Worm (Caenorhabditis elegans) whole organism, early embryonic: Measurements from ENCODE around the gene ZK863.1.

Source experiments
- B0310.2 ChIP-seq: sonication (generic microtip); optimal IDR thresholded peaks from 2 replicates; lab custom pipeline; 2016; ENCODE audit warnings: mild to moderate bottlenecking, missing genetic modification characterization, missing compliant biosample characterization
- F13C5.2 ChIP-seq: sonication (generic microtip); optimal IDR thresholded peaks from 2 replicates; lab custom pipeline; 2017; ENCODE audit warnings: mild to moderate bottlenecking, missing genetic modification characterization, inconsistent platforms, missing compliant biosample characterization
- aly-1 ChIP-seq: sonication (generic microtip); optimal IDR thresholded peaks from 2 replicates; lab custom pipeline; 2016; ENCODE audit warnings: missing genetic modification characterization, missing compliant biosample characterization
- ama-1 ChIP-seq: fragments of 150-350 bp; optimal IDR thresholded peaks from 2 replicates; lab custom pipeline; 2014
- ceh-13 ChIP-seq: fragments of 200-800 bp; sonication (Bioruptor generic); optimal IDR thresholded peaks from 2 replicates; lab custom pipeline; 2018; ENCODE audit warnings: mild to moderate bottlenecking, missing genetic modification characterization, missing compliant biosample characterization
- ceh-36 ChIP-seq: sonication (generic microtip); optimal IDR thresholded peaks from 2 replicates; lab custom pipeline; 2016; ENCODE audit warnings: missing genetic modification characterization, inconsistent platforms, missing compliant biosample characterization
- ets-7 ChIP-seq: sonication (generic microtip); optimal IDR thresholded peaks from 2 replicates; lab custom pipeline; 2016; ENCODE audit warnings: missing genotype, missing genetic modification characterization, missing compliant biosample characterization
- flt-1 ChIP-seq: fragments of 200-800 bp; sonication (Bioruptor generic); IDR thresholded peaks from 2 replicates; pipeline ENCODE4 v1.3.6; 2022; ENCODE audit warnings: missing genetic modification characterization, missing compliant biosample characterization
- hmbx-1 ChIP-seq: sonication (generic microtip); optimal IDR thresholded peaks from 2 replicates; lab custom pipeline; 2016; ENCODE audit warnings: mild to moderate bottlenecking, missing genetic modification characterization, missing compliant biosample characterization
- hmg-4 ChIP-seq: fragments of 200-800 bp; sonication (Bioruptor generic); optimal IDR thresholded peaks from 2 replicates; lab custom pipeline; 2018; ENCODE audit warnings: mild to moderate bottlenecking, missing genetic modification characterization, missing compliant biosample characterization
- hnd-1 ChIP-seq: sonication (generic microtip); optimal IDR thresholded peaks from 2 replicates; lab custom pipeline; 2016; ENCODE audit warnings: missing genetic modification characterization, missing compliant biosample characterization
- pes-1 ChIP-seq: fragments of 200-800 bp; sonication (Bioruptor generic); IDR thresholded peaks from 2 replicates; pipeline ENCODE4 v1.3.6; 2022; ENCODE audit warnings: missing genetic modification reagents, missing genetic modification characterization, missing compliant biosample characterization
- scrt-1 ChIP-seq: fragments of 200-800 bp; sonication (Bioruptor generic); IDR thresholded peaks from 2 replicates; pipeline ENCODE4 v1.3.6; 2022; ENCODE audit warnings: missing genetic modification characterization, missing compliant biosample characterization
- sea-1 ChIP-seq: fragments of 200-800 bp; sonication (Bioruptor generic); conservative IDR thresholded peaks from 2 replicates; pipeline ENCODE4 v1.3.6; 2022; ENCODE audit warnings: missing genetic modification characterization, missing compliant biosample characterization
- tbx-11 ChIP-seq: fragments of 200-800 bp; sonication (Bioruptor generic); IDR thresholded peaks from 2 replicates; pipeline ENCODE4 v1.3.6; 2022; ENCODE audit warnings: missing genetic modification characterization, missing compliant biosample characterization
- tbx-37 ChIP-seq: fragments of 200-800 bp; sonication (Bioruptor generic); conservative IDR thresholded peaks from 2 replicates; pipeline ENCODE4 v1.3.6; 2022; ENCODE audit warnings: missing genetic modification reagents, missing genetic modification characterization, missing compliant biosample characterization
- tra-4 ChIP-seq: sonication (generic microtip); optimal IDR thresholded peaks from 2 replicates; lab custom pipeline; 2017; ENCODE audit warnings: missing genetic modification characterization, missing compliant biosample characterization

ZK863.1 gene

ce11 chrV:12170114-12170513 lies at the start of gene ZK863.1:
TSS of gene ZK863.1 (minus strand) at chrV:12170214.
- TF ChIP-seq tbx-11 (GFP tag; lab: Robert Waterston, UW) (no peak), tra-4 (tag; lab: Kevin White, UChicago) (no peak), ama-1 (no peak), ceh-13 (GFP tag; lab: Kevin White, UChicago) (no peak), F13C5.2 (no peak), aly-1 (tag; lab: Kevin White, UChicago) (no peak), flt-1 (GFP tag; lab: Robert Waterston, UW) (no peak), pes-1 (GFP tag; lab: Robert Waterston, UW) (no peak), hmbx-1 (tag; lab: Kevin White, UChicago) (no peak), tbx-37 (GFP tag; lab: Robert Waterston, UW) (no peak), scrt-1 (no peak), ceh-36 (tag; lab: Kevin White, UChicago) (no peak), hmg-4 (GFP tag; lab: Kevin White, UChicago) (no peak), B0310.2 (tag; lab: Kevin White, UChicago) (no peak), sea-1 (GFP tag; lab: Robert Waterston, UW) (no peak), ets-7 (no peak), hnd-1 (tag; lab: Kevin White, UChicago) (no peak)

- TF ChIP-seq F13C5.2, result no peak
- TF ChIP-seq hmg-4 (GFP tag; lab: Kevin White, UChicago), result no peak
- TF ChIP-seq pes-1 (GFP tag; lab: Robert Waterston, UW), result no peak
- no peak for TF ChIP-seq ama-1
- TF ChIP-seq ceh-13 (GFP tag; lab: Kevin White, UChicago), result no peak
- TF ChIP-seq tbx-11 (GFP tag; lab: Robert Waterston, UW), result no peak
- TF ChIP-seq ceh-36 (tag; lab: Kevin White, UChicago), result no peak
- TF ChIP-seq tbx-37 (GFP tag; lab: Robert Waterston, UW), result no peak
- TF ChIP-seq aly-1 (tag; lab: Kevin White, UChicago), result no peak
- no peak for TF ChIP-seq B0310.2 (tag; lab: Kevin White, UChicago)
- TF ChIP-seq hmbx-1 (tag; lab: Kevin White, UChicago), result no peak
- TF ChIP-seq tra-4 (tag; lab: Kevin White, UChicago), result no peak
- no peak for TF ChIP-seq ets-7
- TF ChIP-seq scrt-1, result no peak
- TF ChIP-seq sea-1 (GFP tag; lab: Robert Waterston, UW), result no peak
- no peak for TF ChIP-seq hnd-1 (tag; lab: Kevin White, UChicago)
- TF ChIP-seq flt-1 (GFP tag; lab: Robert Waterston, UW), result no peak
These were observed 43.0 kb upstream of the ZK863.1 start, which contains the start of gene vab-8 for ce11 chrV:12213027-12213426. TSS of gene vab-8 (plus strand) at chrV:12213327.

DNA sequence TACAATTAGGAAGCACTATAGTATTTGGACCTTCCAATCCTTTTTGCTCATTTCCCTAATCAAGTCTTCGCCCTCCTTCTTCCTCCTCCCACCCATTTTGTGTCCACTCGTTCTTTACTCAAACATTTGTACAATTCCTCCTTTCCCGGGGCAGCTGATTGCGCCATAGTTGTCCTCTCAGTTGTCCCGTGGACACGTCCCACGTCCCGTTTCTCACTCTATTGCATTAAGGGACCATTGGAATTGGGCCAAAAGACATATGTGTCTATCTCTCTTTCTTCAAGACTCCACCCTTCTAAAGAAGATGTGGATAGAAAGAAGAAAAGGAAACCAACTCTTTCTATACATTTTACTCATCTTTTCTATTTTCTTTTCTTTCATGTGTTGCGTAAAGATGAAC lies 41.1 kb upstream of the ZK863.1 start:
- TF ChIP-seq hmbx-1 (tag; lab: Kevin White, UChicago) (no peak), sea-1 (GFP tag; lab: Robert Waterston, UW) (no peak), tbx-11 (GFP tag; lab: Robert Waterston, UW) (no peak), ets-7 (no peak), hmg-4 (GFP tag; lab: Kevin White, UChicago) (no peak), flt-1 (GFP tag; lab: Robert Waterston, UW) (no peak), scrt-1 (no peak), tbx-37 (GFP tag; lab: Robert Waterston, UW) (no peak), ceh-13 (GFP tag; lab: Kevin White, UChicago) (no peak), ama-1 (no peak), ceh-36 (tag; lab: Kevin White, UChicago) (no peak), hnd-1 (tag; lab: Kevin White, UChicago) (no peak)

ce11 chrV:12209951-12210350 lies 39.9 kb upstream of the ZK863.1 start:
- no peak for TF ChIP-seq aly-1 (tag; lab: Kevin White, UChicago)
- no peak for TF ChIP-seq scrt-1
- TF ChIP-seq tbx-11 (GFP tag; lab: Robert Waterston, UW), result no peak
- no peak for TF ChIP-seq sea-1 (GFP tag; lab: Robert Waterston, UW)
- TF ChIP-seq tbx-37 (GFP tag; lab: Robert Waterston, UW), result no peak
- TF ChIP-seq pes-1 (GFP tag; lab: Robert Waterston, UW), result no peak
- no peak for TF ChIP-seq flt-1 (GFP tag; lab: Robert Waterston, UW)
- TF ChIP-seq hmg-4 (GFP tag; lab: Kevin White, UChicago), result no peak
- TF ChIP-seq F13C5.2, result no peak
- no peak for TF ChIP-seq B0310.2 (tag; lab: Kevin White, UChicago)
- TF ChIP-seq ceh-13 (GFP tag; lab: Kevin White, UChicago), result no peak
- TF ChIP-seq hmbx-1 (tag; lab: Kevin White, UChicago), result no peak

DNA sequence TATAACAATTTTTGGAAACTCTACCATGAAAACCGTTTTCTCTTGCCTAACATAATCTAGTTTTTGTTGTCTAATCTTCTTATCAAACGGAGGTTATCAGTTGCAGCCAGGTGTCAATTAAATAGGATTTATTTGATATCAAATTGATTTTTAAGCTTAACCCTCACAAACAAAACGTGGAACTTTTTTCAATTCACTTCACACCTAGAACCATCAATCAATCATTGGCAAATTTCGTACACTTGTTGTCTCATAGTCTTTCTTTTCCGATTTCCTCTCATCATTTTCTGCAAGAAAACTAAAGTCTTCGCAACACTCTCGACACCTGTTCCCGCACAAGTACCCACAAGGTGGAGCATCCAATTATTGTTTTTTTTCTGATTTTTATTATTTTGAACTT lies 38.7 kb upstream of the ZK863.1 start:
- TF ChIP-seq tra-4 (tag; lab: Kevin White, UChicago) (no peak), hnd-1 (tag; lab: Kevin White, UChicago) (no peak), B0310.2 (tag; lab: Kevin White, UChicago) (no peak), hmg-4 (GFP tag; lab: Kevin White, UChicago) (no peak), scrt-1 (no peak), tbx-11 (GFP tag; lab: Robert Waterston, UW) (no peak), ceh-36 (tag; lab: Kevin White, UChicago) (no peak), aly-1 (tag; lab: Kevin White, UChicago) (no peak), flt-1 (GFP tag; lab: Robert Waterston, UW) (no peak), hmbx-1 (tag; lab: Kevin White, UChicago) (no peak)

DNA sequence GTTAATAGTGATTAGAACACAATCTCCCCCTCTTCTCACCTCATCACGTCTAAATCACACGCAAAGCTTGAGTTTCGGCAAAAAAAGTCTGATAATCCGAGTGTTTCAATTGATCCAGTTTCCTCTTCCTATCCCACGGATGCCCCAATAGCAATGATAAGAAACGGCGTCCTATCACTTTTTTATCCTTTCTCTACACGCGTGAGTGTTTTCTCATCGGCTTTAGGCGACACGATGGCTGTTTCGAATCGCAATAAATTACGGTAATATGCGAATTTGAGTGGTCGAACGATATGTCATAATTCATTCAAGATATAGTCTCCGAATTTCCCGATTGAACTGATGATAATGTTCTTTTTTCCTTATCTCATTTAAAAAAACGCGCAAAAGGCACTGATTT lies 29.5 kb upstream of the ZK863.1 start:
- no peak for TF ChIP-seq ceh-36 (tag; lab: Kevin White, UChicago)
- TF ChIP-seq aly-1 (tag; lab: Kevin White, UChicago), result no peak
- no peak for TF ChIP-seq hmg-4 (GFP tag; lab: Kevin White, UChicago)
- no peak for TF ChIP-seq flt-1 (GFP tag; lab: Robert Waterston, UW)
- TF ChIP-seq ama-1, result no peak
- TF ChIP-seq hmbx-1 (tag; lab: Kevin White, UChicago), result no peak
- TF ChIP-seq ets-7, result no peak
- no peak for TF ChIP-seq tbx-11 (GFP tag; lab: Robert Waterston, UW)
- TF ChIP-seq scrt-1, result no peak
- no peak for TF ChIP-seq sea-1 (GFP tag; lab: Robert Waterston, UW)

DNA sequence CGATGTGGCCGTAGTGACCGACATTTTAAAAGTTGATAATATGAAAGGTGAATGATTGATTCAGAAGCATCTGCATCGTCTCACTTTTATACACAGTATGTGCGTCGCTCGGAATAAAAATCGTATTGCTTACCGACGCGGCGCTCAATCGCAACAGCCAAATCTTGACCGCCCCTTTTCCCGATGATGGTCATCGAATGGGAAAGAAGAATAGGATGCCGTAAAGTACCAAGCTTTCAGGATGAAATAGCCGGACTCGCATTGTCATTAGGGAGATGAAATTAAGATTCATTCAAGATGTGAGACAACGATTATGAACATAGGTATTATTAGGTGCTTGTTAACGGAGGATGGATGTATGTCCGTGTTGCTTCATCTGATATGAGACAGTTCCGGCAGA lies 28.5 kb upstream of the ZK863.1 start, which contains the start of gene lon-3:
Gene lon-3 (minus strand): TSS at position 101 of the 400 bp plus-strand sequence.
- no peak for TF ChIP-seq hmg-4 (GFP tag; lab: Kevin White, UChicago)
